Worm (Caenorhabditis elegans) whole organism, mixed stage, embryonic: Measurements from ENCODE around the gene crb-1.

Experiments
- ces-1 ChIP-seq: fragments of 150-350 bp; optimal IDR thresholded peaks from 2 replicates; lab custom pipeline; 2014; ENCODE audit warnings: missing biosample characterization, missing genetic modification reagents, missing genetic modification characterization
- elt-3 ChIP-seq: fragments of 150-350 bp; optimal IDR thresholded peaks from 2 replicates; lab custom pipeline; 2014; ENCODE audit warnings: missing biosample characterization, missing genetic modification characterization
- mab-5 ChIP-seq: fragments of 150-350 bp; optimal IDR thresholded peaks from 2 replicates; lab custom pipeline; 2014; ENCODE audit warnings: missing biosample characterization, missing genetic modification characterization
- mep-1 ChIP-seq: fragments of 150-350 bp; optimal IDR thresholded peaks from 2 replicates; lab custom pipeline; 2017; ENCODE audit warnings: missing biosample characterization, missing genetic modification reagents, missing genetic modification characterization, inconsistent platforms
- nhr-12 ChIP-seq: fragments of 150-350 bp; optimal IDR thresholded peaks from 2 replicates; lab custom pipeline; 2014; ENCODE audit warnings: missing biosample characterization, missing genetic modification characterization
- nhr-2 ChIP-seq: fragments of 150-350 bp; optimal IDR thresholded peaks from 2 replicates; lab custom pipeline; 2014; ENCODE audit warnings: missing biosample characterization, missing genetic modification characterization
- nhr-28 ChIP-seq: fragments of 150-350 bp; optimal IDR thresholded peaks from 2 replicates; lab custom pipeline; 2014; ENCODE audit warnings: missing biosample characterization, missing genetic modification characterization
- snpc-4 ChIP-seq: fragments of 150-350 bp; optimal IDR thresholded peaks from 2 replicates; lab custom pipeline; 2014; ENCODE audit warnings: missing biosample characterization, missing genetic modification characterization
- unc-62 ChIP-seq: fragments of 150-350 bp; optimal IDR thresholded peaks from 2 replicates; lab custom pipeline; 2014; ENCODE audit warnings: missing biosample characterization, missing genetic modification reagents, missing genetic modification characterization

DNA sequence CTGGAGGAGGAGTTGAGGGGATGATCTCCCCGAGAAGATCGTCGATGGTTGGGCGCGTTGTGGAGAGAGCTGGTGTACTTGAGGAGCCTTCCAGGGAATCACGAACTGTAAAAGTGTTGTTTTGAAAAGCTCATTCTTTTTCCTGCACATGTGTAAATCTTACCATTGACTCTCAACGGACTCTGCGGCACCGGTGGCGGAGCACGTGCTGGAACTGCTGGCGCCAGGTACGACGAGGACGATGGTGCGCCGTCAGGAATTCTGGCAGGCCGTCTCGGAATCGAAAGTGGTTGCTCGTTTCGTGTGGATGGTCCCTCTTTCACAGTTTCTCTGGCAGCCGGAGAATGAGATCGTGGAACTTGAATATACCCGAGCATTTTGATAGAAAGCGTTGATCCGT lies 29.5 kb downstream of the crb-1 start:
- TF ChIP-seq mep-1 (tag; lab: Kevin White, UChicago), result no peak
- TF ChIP-seq unc-62 (GFP tag; lab: Kevin White, UChicago), result no peak
- no peak for TF ChIP-seq elt-3 (tag; lab: Kevin White, UChicago)
- no peak for TF ChIP-seq snpc-4 (tag; lab: Kevin White, UChicago)
- no peak for TF ChIP-seq mab-5
- no peak for TF ChIP-seq nhr-2 (tag; lab: Kevin White, UChicago)
- no peak for TF ChIP-seq ces-1 (GFP tag; lab: Kevin White, UChicago)
- TF ChIP-seq nhr-12 (tag; lab: Kevin White, UChicago), result no peak
- TF ChIP-seq nhr-28, result no peak
